Fruit fly (Drosophila melanogaster) whole organism, prepupa: Measurements from ENCODE around the gene Med.
A peak's percentile ranks its signal among the peaks of the same experiment; 100 is the strongest.

ENCODE experiments used
- CG6163 ChIP-seq: fragments of 200-800 bp; sonication (Bioruptor generic); IDR thresholded peaks from 3 replicates; pipeline ENCODE4 v1.3.6; 2022; ENCODE audit warnings: missing biosample characterization, missing genetic modification characterization
- Ets96B ChIP-seq: fragments of 200-800 bp; optimal IDR thresholded peaks from 2 replicates; lab custom pipeline; 2019; ENCODE audit warnings: missing biosample characterization, mild to moderate bottlenecking, missing genetic modification characterization, moderate library complexity
- Gug ChIP-seq: fragments of 200-800 bp; sonication (Bioruptor generic); IDR thresholded peaks from 2 replicates; pipeline ENCODE4 v1.3.6; 2022; ENCODE audit warnings: missing biosample characterization, missing genetic modification characterization
- Hr39 ChIP-seq: fragments of 200-800 bp; sonication (Bioruptor generic); optimal IDR thresholded peaks from 2 replicates; lab custom pipeline; 2016; ENCODE audit warnings: missing biosample characterization, missing genetic modification characterization
- svp ChIP-seq: fragments of 200-800 bp; sonication (Bioruptor generic); peaks from one replicate; lab custom pipeline; 2016; ENCODE audit warnings: missing biosample characterization, missing genetic modification characterization

dm6 chr3R:31605117-31605432 lies 5.8 kb upstream of the Med start:
- no peak for TF ChIP-seq Ets96B (tag; lab: Kevin White, UChicago)
- no peak for TF ChIP-seq Gug
- peak; percentile 81 for TF ChIP-seq svp (GFP tag; lab: Kevin White, UChicago)
- no peak for TF ChIP-seq CG6163 (GFP tag; lab: Robert Waterston, UW)
- no peak for TF ChIP-seq Hr39 (GFP tag; lab: Kevin White, UChicago)
